Worm (Caenorhabditis elegans) whole organism, young adult: Measurements from ENCODE around the gene str-209.

Experiments
- B0019.2 ChIP-seq: fragments of 200-800 bp; sonication (Bioruptor generic); conservative IDR thresholded peaks from 2 replicates; pipeline ENCODE4 v1.3.6; 2022; ENCODE audit warnings: missing genetic modification reagents, missing genetic modification characterization, missing compliant biosample characterization
- B0261.1 ChIP-seq: sonication (generic microtip); optimal IDR thresholded peaks from 2 replicates; lab custom pipeline; 2016; ENCODE audit warnings: mild to moderate bottlenecking, missing genetic modification characterization, moderate library complexity, missing compliant biosample characterization
- F10E7.11 ChIP-seq: sonication (generic microtip); optimal IDR thresholded peaks from 2 replicates; lab custom pipeline; 2017; ENCODE audit warnings: mild to moderate bottlenecking, missing genetic modification characterization, moderate library complexity, missing compliant biosample characterization
- F33H1.4 ChIP-seq: fragments of 200-800 bp; sonication (Bioruptor generic); IDR thresholded peaks from 2 replicates; pipeline ENCODE4 v1.3.6; 2022; ENCODE audit warnings: missing genetic modification reagents, missing genetic modification characterization, missing compliant biosample characterization
- F37B4.10 ChIP-seq: fragments of 200-800 bp; sonication (Bioruptor generic); IDR thresholded peaks from 2 replicates; pipeline ENCODE4 v1.3.6; 2022; ENCODE audit warnings: missing genetic modification characterization, missing compliant biosample characterization
- F39B2.1 ChIP-seq: fragments of 200-800 bp; sonication (Bioruptor generic); IDR thresholded peaks from 2 replicates; pipeline ENCODE4 v1.3.6; 2022; ENCODE audit warnings: missing genetic modification reagents, missing genetic modification characterization, missing compliant biosample characterization
- K12H6.12 ChIP-seq: fragments of 200-800 bp; sonication (Bioruptor generic); optimal IDR thresholded peaks from 2 replicates; lab custom pipeline; 2018; ENCODE audit warnings: mild to moderate bottlenecking, missing genetic modification characterization, missing compliant biosample characterization
- T07F8.4 ChIP-seq: sonication (generic microtip); optimal IDR thresholded peaks from 2 replicates; lab custom pipeline; 2016; ENCODE audit warnings: mild to moderate bottlenecking, missing genetic modification characterization, moderate library complexity, missing compliant biosample characterization
- Y53G8AR.9 ChIP-seq: fragments of 200-800 bp; sonication (Bioruptor generic); conservative IDR thresholded peaks from 2 replicates; pipeline ENCODE4 v1.3.6; 2022; ENCODE audit warnings: missing genetic modification reagents, missing genetic modification characterization, missing compliant biosample characterization
- Y56A3A.18 ChIP-seq: fragments of 200-800 bp; sonication (Bioruptor generic); IDR thresholded peaks from 2 replicates; pipeline ENCODE4 v1.3.6; 2022; ENCODE audit warnings: missing genetic modification reagents, missing genetic modification characterization, missing compliant biosample characterization
- aptf-2 ChIP-seq: fragments of 200-800 bp; sonication (Bioruptor generic); conservative IDR thresholded peaks from 2 replicates; pipeline ENCODE4 v1.3.6; 2022; ENCODE audit warnings: missing genetic modification reagents, missing genetic modification characterization, missing compliant biosample characterization
- attf-6 ChIP-seq: fragments of 200-800 bp; sonication (Bioruptor generic); IDR thresholded peaks from 2 replicates; pipeline ENCODE4 v1.3.6; 2022; ENCODE audit warnings: missing genetic modification reagents, missing genetic modification characterization, missing compliant biosample characterization
- bed-1 ChIP-seq: fragments of 200-800 bp; sonication (Bioruptor generic); IDR thresholded peaks from 2 replicates; pipeline ENCODE4 v1.3.6; 2022; ENCODE audit warnings: missing genetic modification reagents, missing genetic modification characterization, missing compliant biosample characterization
- cebp-1 ChIP-seq, 2 experiments: fragments of 200-800 bp in 1 of 2; sonication (Bioruptor generic) in 1 of 2; sonication (generic microtip) in 1 of 2; IDR thresholded peaks in 1 of 2; optimal IDR thresholded peaks in 1 of 2; 2 replicates each; pipeline versions ENCODE4 v1.3.6 to Lab custom; 2017 to 2022; ENCODE audit warnings: missing compliant biosample characterization in 2 of 2, missing genetic modification characterization in 2 of 2, mild to moderate bottlenecking in 1 of 2, missing genetic modification reagents in 1 of 2, moderate library complexity in 1 of 2
- ceh-27 ChIP-seq: fragments of 200-800 bp; sonication (Bioruptor generic); optimal IDR thresholded peaks from 2 replicates; lab custom pipeline; 2018; ENCODE audit warnings: mild to moderate bottlenecking, missing genetic modification characterization, moderate library complexity, missing compliant biosample characterization
- die-1 ChIP-seq: sonication (generic microtip); optimal IDR thresholded peaks from 2 replicates; lab custom pipeline; 2016; ENCODE audit warnings: missing genotype, mild to moderate bottlenecking, missing genetic modification characterization, missing compliant biosample characterization
- dox-1 ChIP-seq: fragments of 200-800 bp; sonication (Bioruptor generic); IDR thresholded peaks from 2 replicates; pipeline ENCODE4 v1.3.6; 2022; ENCODE audit warnings: missing genetic modification reagents, missing genetic modification characterization, missing compliant biosample characterization
- dpl-1 ChIP-seq: fragments of 150-350 bp; optimal IDR thresholded peaks from 2 replicates; lab custom pipeline; 2014; ENCODE audit warnings: missing biosample characterization, missing genetic modification reagents, missing genetic modification characterization
- egl-44 ChIP-seq: fragments of 200-800 bp; sonication (Bioruptor generic); IDR thresholded peaks from 2 replicates; pipeline ENCODE4 v1.3.6; 2022; ENCODE audit warnings: missing genetic modification reagents, missing genetic modification characterization, missing compliant biosample characterization
- egrh-3 ChIP-seq: fragments of 200-800 bp; sonication (Bioruptor generic); IDR thresholded peaks from 2 replicates; pipeline ENCODE4 v1.3.6; 2022; ENCODE audit warnings: missing genetic modification reagents, missing genetic modification characterization, missing compliant biosample characterization
- ekl-4 ChIP-seq: fragments of 200-800 bp; sonication (Bioruptor generic); IDR thresholded peaks from 2 replicates; pipeline ENCODE4 v1.3.6; 2022; ENCODE audit warnings: missing genetic modification reagents, missing genetic modification characterization, missing compliant biosample characterization
- hlh-26 ChIP-seq: fragments of 200-800 bp; sonication (Bioruptor generic); conservative IDR thresholded peaks from 2 replicates; pipeline ENCODE4 v1.3.6; 2022; ENCODE audit warnings: missing genetic modification reagents, missing genetic modification characterization, missing compliant biosample characterization
- lag-1 ChIP-seq: fragments of 200-800 bp; sonication (Bioruptor generic); IDR thresholded peaks from 2 replicates; pipeline ENCODE4 v1.3.6; 2022; ENCODE audit warnings: missing genetic modification reagents, missing genetic modification characterization, missing compliant biosample characterization
- let-526 ChIP-seq: fragments of 200-800 bp; sonication (Bioruptor generic); IDR thresholded peaks from 2 replicates; pipeline ENCODE4 v1.3.6; 2022; ENCODE audit warnings: missing genetic modification reagents, missing genetic modification characterization, missing compliant biosample characterization
- lin-40 ChIP-seq: sonication (generic microtip); optimal IDR thresholded peaks from 2 replicates; lab custom pipeline; 2016; ENCODE audit warnings: missing genetic modification characterization, mild to moderate bottlenecking, missing compliant biosample characterization, missing genotype, missing genetic modification reagents
- lsy-27 ChIP-seq: sonication (generic microtip); optimal IDR thresholded peaks from 2 replicates; lab custom pipeline; 2017; ENCODE audit warnings: missing genetic modification characterization, mild to moderate bottlenecking, missing compliant biosample characterization, antibody characterized with exemption, missing genotype, borderline replicate concordance; ENCODE audit not compliant: insufficient read depth
- madf-3 ChIP-seq: fragments of 200-800 bp; sonication (Bioruptor generic); IDR thresholded peaks from 2 replicates; pipeline ENCODE4 v1.3.6; 2022; ENCODE audit warnings: missing genetic modification reagents, missing genetic modification characterization, missing compliant biosample characterization
- mcd-1 ChIP-seq: fragments of 200-800 bp; sonication (Bioruptor generic); IDR thresholded peaks from 2 replicates; pipeline ENCODE4 v1.3.6; 2022; ENCODE audit warnings: missing genetic modification reagents, missing genetic modification characterization, missing compliant biosample characterization
- mel-28 ChIP-seq: sonication (generic microtip); optimal IDR thresholded peaks from 2 replicates; lab custom pipeline; 2016; ENCODE audit warnings: borderline replicate concordance, mild to moderate bottlenecking, missing genetic modification characterization, missing compliant biosample characterization
- mxl-1 ChIP-seq: sonication (generic microtip); optimal IDR thresholded peaks from 2 replicates; lab custom pipeline; 2016; ENCODE audit warnings: missing genetic modification characterization, missing compliant biosample characterization
- nfya-1 ChIP-seq: sonication (generic microtip); optimal IDR thresholded peaks from 2 replicates; lab custom pipeline; 2017; ENCODE audit warnings: antibody characterized with exemption, missing compliant biosample characterization, missing genetic modification characterization, borderline replicate concordance; ENCODE audit not compliant: insufficient read depth
- nhr-27 ChIP-seq: fragments of 200-800 bp; sonication (Bioruptor generic); optimal IDR thresholded peaks from 2 replicates; lab custom pipeline; 2018; ENCODE audit warnings: mild to moderate bottlenecking, missing genetic modification characterization, moderate library complexity, missing compliant biosample characterization
- rpc-1 ChIP-seq, 2 experiments: fragments of 150-350 bp in 1 of 2; sonication (generic microtip) in 1 of 2; optimal IDR thresholded peaks; 2 replicates each; lab custom pipeline; 2014 to 2018; ENCODE audit warnings: missing biosample characterization in 1 of 2, missing genetic modification characterization in 1 of 2, missing genetic modification reagents in 1 of 2, missing genotype in 1 of 2
- snpc-1.1 ChIP-seq: sonication (generic microtip); optimal IDR thresholded peaks from 2 replicates; lab custom pipeline; 2017; ENCODE audit warnings: missing genetic modification characterization, mild to moderate bottlenecking, missing compliant biosample characterization, antibody characterized with exemption, moderate library complexity, missing genotype, missing genetic modification reagents; ENCODE audit not compliant: insufficient read depth
- snpc-1.3 ChIP-seq: sonication (generic microtip); optimal IDR thresholded peaks from 2 replicates; lab custom pipeline; 2017; ENCODE audit warnings: missing genetic modification characterization, mild to moderate bottlenecking, missing compliant biosample characterization, antibody characterized with exemption, moderate library complexity, missing genotype, missing genetic modification reagents; ENCODE audit not compliant: insufficient read depth
- tlf-1 ChIP-seq: fragments of 200-800 bp; sonication (Bioruptor generic); optimal IDR thresholded peaks from 2 replicates; lab custom pipeline; 2018; ENCODE audit warnings: mild to moderate bottlenecking, missing genetic modification characterization, missing compliant biosample characterization
- unc-130 ChIP-seq: sonication (generic microtip); optimal IDR thresholded peaks from 2 replicates; lab custom pipeline; 2016; ENCODE audit warnings: missing genetic modification reagents, missing genetic modification characterization, missing compliant biosample characterization
- ztf-18 ChIP-seq: sonication (generic microtip); optimal IDR thresholded peaks from 2 replicates; lab custom pipeline; 2016; ENCODE audit warnings: missing genotype, mild to moderate bottlenecking, missing genetic modification characterization, missing compliant biosample characterization
- ztf-22 ChIP-seq: fragments of 200-800 bp; sonication (Bioruptor generic); optimal IDR thresholded peaks from 2 replicates; lab custom pipeline; 2018; ENCODE audit warnings: mild to moderate bottlenecking, missing genetic modification characterization, moderate library complexity, missing compliant biosample characterization
- ztf-25 ChIP-seq: fragments of 200-800 bp; sonication (Bioruptor generic); IDR thresholded peaks from 2 replicates; pipeline ENCODE4 v1.3.6; 2022; ENCODE audit warnings: missing genetic modification reagents, missing genetic modification characterization, missing compliant biosample characterization
- ztf-6 ChIP-seq: fragments of 200-800 bp; sonication (Bioruptor generic); IDR thresholded peaks from 2 replicates; pipeline ENCODE4 v1.3.6; 2022; ENCODE audit warnings: missing genetic modification reagents, missing genetic modification characterization, missing compliant biosample characterization

str-209 gene

DNA sequence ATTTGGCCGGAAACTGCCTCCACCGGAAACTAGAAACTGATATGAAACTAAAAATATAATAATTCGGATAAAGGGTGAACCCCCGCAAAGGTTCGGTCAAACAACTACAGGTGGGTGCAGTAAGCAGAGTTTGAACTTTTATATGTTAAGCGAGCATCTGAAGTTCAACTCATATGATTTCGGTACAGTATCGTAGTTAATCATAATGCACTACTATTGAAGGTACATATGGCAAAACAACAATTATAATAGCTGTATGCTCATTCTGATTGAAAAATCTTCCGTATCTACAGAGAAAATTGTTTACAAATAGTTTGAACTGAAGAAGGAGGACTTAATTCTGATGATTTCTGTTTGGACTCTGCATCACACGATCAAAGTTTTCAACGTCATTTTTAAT, 15.5 kb upstream of the str-209 start:
- TF ChIP-seq K12H6.12: no peak
- no peak for TF ChIP-seq ztf-22 (GFP tag; lab: Kevin White, UChicago)
- no peak for TF ChIP-seq ztf-18 (tag; lab: Kevin White, UChicago)
- no peak for TF ChIP-seq F37B4.10 (GFP tag; lab: Robert Waterston, UW)
- no peak for TF ChIP-seq unc-130 (GFP tag; lab: Kevin White, UChicago)
- TF ChIP-seq bed-1: no peak
- TF ChIP-seq ekl-4 (GFP tag; lab: Robert Waterston, UW): no peak
- no peak for TF ChIP-seq ceh-27
- TF ChIP-seq madf-3 (GFP tag; lab: Robert Waterston, UW): no peak
- no peak for TF ChIP-seq Y56A3A.18 (GFP tag; lab: Robert Waterston, UW)

DNA sequence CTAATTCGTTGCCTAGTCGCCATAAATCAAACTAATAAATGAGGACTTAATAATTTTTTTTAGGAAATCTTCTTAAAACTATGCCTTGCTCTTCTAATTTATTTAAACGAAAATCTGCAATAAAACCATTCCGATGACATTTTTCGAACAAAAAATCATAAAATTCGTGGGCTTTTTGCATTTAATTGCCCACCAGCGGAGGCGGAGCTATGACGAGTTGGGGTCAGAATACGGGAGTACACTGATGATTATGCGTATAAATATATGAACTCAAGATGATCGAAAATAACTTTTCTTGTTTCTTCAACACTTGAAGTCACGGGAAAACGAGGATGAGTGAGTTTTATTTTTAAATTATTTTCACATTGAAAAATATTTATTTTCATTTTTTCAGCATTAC, 14.3 kb upstream of the str-209 start, which contains the start of gene catp-2:
Gene catp-2 (plus strand): TSS at position 301 of the 400 bp plus-strand sequence.
- no peak for TF ChIP-seq F39B2.1 (GFP tag; lab: Robert Waterston, UW)
- TF ChIP-seq die-1 (tag; lab: Kevin White, UChicago): no peak
- no peak for TF ChIP-seq B0019.2 (GFP tag; lab: Robert Waterston, UW)
- no peak for TF ChIP-seq egrh-3
- TF ChIP-seq F33H1.4 (GFP tag; lab: Robert Waterston, UW): no peak
- TF ChIP-seq T07F8.4 (tag; lab: Kevin White, UChicago): no peak

DNA sequence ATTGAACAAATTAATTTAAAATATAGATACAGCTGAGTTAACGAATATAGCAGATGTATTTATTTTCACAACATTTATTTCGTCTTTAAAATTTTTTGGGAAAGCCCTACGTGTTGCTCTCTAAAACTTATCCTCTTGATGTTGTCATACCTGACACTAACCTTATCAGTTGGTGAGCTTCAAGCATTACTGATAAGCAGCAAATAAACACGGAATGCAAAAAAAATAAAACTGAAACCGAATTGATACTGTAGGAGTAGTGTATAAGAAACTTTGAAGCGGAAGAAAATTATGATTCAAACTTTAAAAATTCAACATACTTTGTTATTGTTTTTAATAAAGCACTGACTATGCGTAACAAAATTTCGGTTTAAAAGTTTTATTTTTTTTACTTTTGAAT, 13.6 kb upstream of the str-209 start:
- TF ChIP-seq dox-1 (no peak), egl-44 (GFP tag; lab: Robert Waterston, UW) (no peak), hlh-26 (GFP tag; lab: Robert Waterston, UW) (no peak), lag-1 (GFP tag; lab: Robert Waterston, UW) (no peak), attf-6 (GFP tag; lab: Robert Waterston, UW) (no peak), mxl-1 (tag; lab: Kevin White, UChicago) (no peak), F33H1.4 (GFP tag; lab: Robert Waterston, UW) (no peak), ztf-6 (no peak), nfya-1 (tag; lab: Kevin White, UChicago) (no peak), aptf-2 (GFP tag; lab: Robert Waterston, UW) (no peak), lin-40 (no peak), snpc-1.3 (no peak)

DNA sequence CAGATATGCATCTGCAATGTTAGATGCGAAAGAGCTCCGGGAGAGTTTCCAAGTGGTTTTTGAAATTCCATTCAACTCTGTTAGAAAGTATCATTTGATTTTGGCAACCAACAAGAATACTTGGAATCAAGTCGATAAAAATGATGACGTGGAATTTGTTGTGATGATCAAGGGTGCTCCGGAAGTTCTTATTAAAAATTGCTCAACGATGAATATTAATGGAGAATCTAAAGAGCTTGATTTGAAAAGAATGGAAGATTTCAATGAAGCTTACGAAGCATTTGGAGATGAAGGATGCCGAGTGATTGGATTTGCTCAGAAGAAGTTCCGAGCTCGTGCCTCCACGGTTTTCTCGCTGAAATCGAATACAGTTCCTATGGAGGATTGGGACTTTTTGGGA, 11.4 kb upstream of the str-209 start:
- TF ChIP-seq mcd-1: no peak

DNA sequence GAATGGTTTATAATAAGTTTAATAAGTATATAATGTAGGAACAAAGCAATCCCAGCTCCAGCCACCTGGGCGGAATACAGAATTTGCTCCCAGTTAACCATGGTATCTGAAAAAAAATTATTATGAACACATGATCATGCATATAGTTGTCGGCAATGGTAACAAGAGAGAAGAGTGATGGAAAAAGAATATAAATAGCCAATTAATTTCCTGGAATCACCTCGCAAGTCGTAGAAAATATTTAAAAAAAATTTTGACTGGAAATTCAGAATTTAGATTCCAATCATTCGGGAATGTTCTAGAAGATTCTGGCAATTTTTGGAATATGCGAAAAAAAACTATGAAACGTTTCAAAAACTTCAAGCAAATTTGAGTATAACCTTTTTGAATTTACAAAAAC, 4.5 kb upstream of the str-209 start, which contains the start of gene str-211:
Gene str-211 (minus strand): TSS at position 101 of the 400 bp plus-strand sequence.
- TF ChIP-seq let-526 (GFP tag; lab: Robert Waterston, UW) (no peak), tlf-1 (GFP tag; lab: Kevin White, UChicago) (no peak), mel-28 (tag; lab: Kevin White, UChicago) (no peak), F10E7.11 (tag; lab: Kevin White, UChicago) (no peak), dpl-1 (GFP tag; lab: Kevin White, UChicago) (no peak), lsy-27 (no peak), hlh-26 (GFP tag; lab: Robert Waterston, UW) (no peak), rpc-1 (optimal IDR thresholded peaks at IDR 0.05; lab: Kevin White, UChicago) (no peak), rpc-1 (tag; optimal IDR thresholded peaks at IDR 0.05; lab: Kevin White, UChicago) (no peak), B0261.1 (tag; lab: Kevin White, UChicago) (no peak), nhr-27 (tag; lab: Kevin White, UChicago) (no peak), aptf-2 (GFP tag; lab: Robert Waterston, UW) (no peak), nfya-1 (tag; lab: Kevin White, UChicago) (no peak), cebp-1 (GFP tag; IDR thresholded peaks at IDR 0.05; lab: Robert Waterston, UW) (no peak), cebp-1 (tag; optimal IDR thresholded peaks at IDR 0.05; lab: Kevin White, UChicago) (no peak), snpc-1.1 (tag; lab: Kevin White, UChicago) (no peak), Y53G8AR.9 (GFP tag; lab: Robert Waterston, UW) (no peak), Y56A3A.18 (GFP tag; lab: Robert Waterston, UW) (no peak), ztf-22 (GFP tag; lab: Kevin White, UChicago) (no peak), ztf-25 (GFP tag; lab: Robert Waterston, UW) (no peak), F33H1.4 (GFP tag; lab: Robert Waterston, UW) (no peak)
